Fruit fly (Drosophila melanogaster) whole organism, prepupa: ENCODE measurements around the gene Atet.

Experiments used
- Blimp-1 ChIP-seq: fragments of 200-800 bp; sonication (Bioruptor generic); optimal IDR thresholded peaks from 3 replicates; lab custom pipeline; 2017; ENCODE audit warnings: missing biosample characterization, missing genetic modification characterization, mild to moderate bottlenecking, moderate library complexity, missing genetic modification reagents
- CG11294 ChIP-seq: fragments of 200-800 bp; sonication (Bioruptor generic); IDR thresholded peaks from 2 replicates; pipeline ENCODE4 v1.3.6; 2022; ENCODE audit warnings: missing biosample characterization, missing genetic modification characterization
- CG11762 ChIP-seq: fragments of 200-800 bp; sonication (Bioruptor generic); optimal IDR thresholded peaks from 3 replicates; lab custom pipeline; 2016; ENCODE audit warnings: missing biosample characterization, missing genetic modification characterization; ENCODE audit not compliant: insufficient read depth
- CG11902 ChIP-seq: fragments of 200-800 bp; sonication (Bioruptor generic); optimal IDR thresholded peaks from 3 replicates; lab custom pipeline; 2016; ENCODE audit warnings: missing biosample characterization, missing genetic modification characterization
- CG15336 ChIP-seq: fragments of 200-800 bp; sonication (Bioruptor generic); IDR thresholded peaks from 2 replicates; pipeline ENCODE4 v1.3.6; 2022; ENCODE audit warnings: missing biosample characterization, missing genetic modification characterization
- CG1621 ChIP-seq: fragments of 200-800 bp; sonication (Bioruptor generic); optimal IDR thresholded peaks from 3 replicates; lab custom pipeline; 2018; ENCODE audit warnings: missing biosample characterization, mild to moderate bottlenecking, missing genetic modification characterization
- CG16779 ChIP-seq: fragments of 200-800 bp; sonication (Bioruptor generic); optimal IDR thresholded peaks from 3 replicates; lab custom pipeline; 2017; ENCODE audit warnings: missing biosample characterization, mild to moderate bottlenecking, missing genetic modification characterization
- CG3032 ChIP-seq: fragments of 200-800 bp; optimal IDR thresholded peaks from 2 replicates; lab custom pipeline; 2019; ENCODE audit warnings: missing biosample characterization, mild to moderate bottlenecking, missing genetic modification characterization, moderate library complexity
- CG31627 ChIP-seq: fragments of 200-800 bp; sonication (Bioruptor generic); optimal IDR thresholded peaks from 3 replicates; lab custom pipeline; 2016; ENCODE audit warnings: missing biosample characterization, missing genetic modification characterization
- CG32006 ChIP-seq: fragments of 200-800 bp; sonication (Bioruptor generic); optimal IDR thresholded peaks from 3 replicates; lab custom pipeline; 2017; ENCODE audit warnings: missing biosample characterization, mild to moderate bottlenecking, missing genetic modification characterization
- CG3919 ChIP-seq: fragments of 200-800 bp; sonication (Bioruptor generic); optimal IDR thresholded peaks from 3 replicates; lab custom pipeline; 2016; ENCODE audit warnings: missing biosample characterization, missing genetic modification characterization
- CG4318 ChIP-seq: fragments of 200-800 bp; sonication (Bioruptor generic); optimal IDR thresholded peaks from 3 replicates; lab custom pipeline; 2017; ENCODE audit warnings: missing biosample characterization, mild to moderate bottlenecking, missing genetic modification characterization
- CG6163 ChIP-seq: fragments of 200-800 bp; sonication (Bioruptor generic); IDR thresholded peaks from 3 replicates; pipeline ENCODE4 v1.3.6; 2022; ENCODE audit warnings: missing biosample characterization, missing genetic modification characterization
- CG6276 ChIP-seq: fragments of 200-800 bp; sonication (Bioruptor generic); optimal IDR thresholded peaks from 2 replicates; lab custom pipeline; 2017; ENCODE audit warnings: missing biosample characterization, mild to moderate bottlenecking, missing genetic modification characterization
- CG6808 ChIP-seq: fragments of 200-800 bp; sonication (Bioruptor generic); optimal IDR thresholded peaks from 3 replicates; lab custom pipeline; 2017; ENCODE audit warnings: missing biosample characterization, missing genetic modification characterization, mild to moderate bottlenecking, moderate library complexity, missing genetic modification reagents
- CG8119 ChIP-seq: fragments of 200-800 bp; sonication (Bioruptor generic); IDR thresholded peaks from 3 replicates; pipeline ENCODE4 v1.3.6; 2022; ENCODE audit warnings: missing biosample characterization, missing genetic modification characterization
- CG8319 ChIP-seq: fragments of 200-800 bp; sonication (Bioruptor generic); optimal IDR thresholded peaks from 3 replicates; lab custom pipeline; 2016; ENCODE audit warnings: missing biosample characterization, missing genetic modification characterization
- CG8632 ChIP-seq: fragments of 200-800 bp; sonication (Bioruptor generic); optimal IDR thresholded peaks from 3 replicates; lab custom pipeline; 2016; ENCODE audit warnings: missing biosample characterization, missing genetic modification characterization
- CG9139 ChIP-seq: fragments of 200-800 bp; sonication (Bioruptor generic); optimal IDR thresholded peaks from 3 replicates; lab custom pipeline; 2017; ENCODE audit warnings: missing biosample characterization, mild to moderate bottlenecking, missing genetic modification characterization
- Eip75B ChIP-seq: fragments of 200-800 bp; sonication (Bioruptor generic); optimal IDR thresholded peaks from 3 replicates; lab custom pipeline; 2016; ENCODE audit warnings: missing biosample characterization, missing genetic modification characterization
- Eip78C ChIP-seq: fragments of 200-800 bp; sonication (Bioruptor generic); peaks from one replicate; lab custom pipeline; 2016; ENCODE audit warnings: missing biosample characterization, missing genetic modification characterization
- Eip93F ChIP-seq: fragments of 200-800 bp; sonication (Bioruptor generic); optimal IDR thresholded peaks from 2 replicates; lab custom pipeline; 2016; ENCODE audit warnings: missing biosample characterization, mild to moderate bottlenecking, missing genetic modification characterization
- Ets21C ChIP-seq: fragments of 200-800 bp; sonication (Bioruptor generic); optimal IDR thresholded peaks from 3 replicates; lab custom pipeline; 2016; ENCODE audit warnings: missing biosample characterization, missing genetic modification characterization
- Gug ChIP-seq: fragments of 200-800 bp; sonication (Bioruptor generic); IDR thresholded peaks from 2 replicates; pipeline ENCODE4 v1.3.6; 2022; ENCODE audit warnings: missing biosample characterization, missing genetic modification characterization
- Hr38 ChIP-seq: sonication (Bioruptor generic); optimal IDR thresholded peaks from 2 replicates; lab custom pipeline; 2016; ENCODE audit warnings: missing biosample characterization, missing genetic modification characterization
- Hr39 ChIP-seq: fragments of 200-800 bp; sonication (Bioruptor generic); optimal IDR thresholded peaks from 2 replicates; lab custom pipeline; 2016; ENCODE audit warnings: missing biosample characterization, missing genetic modification characterization
- Hr4 ChIP-seq: fragments of 200-800 bp; sonication (Bioruptor generic); optimal IDR thresholded peaks from 3 replicates; lab custom pipeline; 2016; ENCODE audit warnings: missing biosample characterization, missing genetic modification characterization
- Lpt ChIP-seq: fragments of 200-800 bp; sonication (Bioruptor generic); optimal IDR thresholded peaks from 3 replicates; lab custom pipeline; 2016; ENCODE audit warnings: missing biosample characterization, missing genetic modification characterization
- OdsH ChIP-seq: fragments of 200-800 bp; sonication (Bioruptor generic); optimal IDR thresholded peaks from 3 replicates; lab custom pipeline; 2016; ENCODE audit warnings: missing biosample characterization, missing genetic modification characterization
- Smox ChIP-seq: fragments of 200-800 bp; sonication (Bioruptor generic); optimal IDR thresholded peaks from 3 replicates; lab custom pipeline; 2016; ENCODE audit warnings: missing biosample characterization, missing genetic modification characterization
- Sox102F ChIP-seq: fragments of 200-800 bp; sonication (Bioruptor generic); optimal IDR thresholded peaks from 2 replicates; lab custom pipeline; 2016; ENCODE audit warnings: missing biosample characterization, mild to moderate bottlenecking, missing genetic modification characterization
- Sox14 ChIP-seq: fragments of 200-800 bp; sonication (Bioruptor generic); optimal IDR thresholded peaks from 3 replicates; lab custom pipeline; 2016; ENCODE audit warnings: missing biosample characterization, missing genetic modification characterization
- Sox15 ChIP-seq: fragments of 200-800 bp; sonication (Bioruptor generic); optimal IDR thresholded peaks from 3 replicates; lab custom pipeline; 2016; ENCODE audit warnings: missing biosample characterization, missing genetic modification characterization
- achi ChIP-seq: fragments of 200-800 bp; sonication (Bioruptor generic); optimal IDR thresholded peaks from 3 replicates; lab custom pipeline; 2016; ENCODE audit warnings: missing biosample characterization, missing genetic modification characterization
- acj6 ChIP-seq: fragments of 200-800 bp; sonication (Bioruptor generic); optimal IDR thresholded peaks from 3 replicates; lab custom pipeline; 2016; ENCODE audit warnings: missing biosample characterization, missing genetic modification characterization
- cyc ChIP-seq: fragments of 200-800 bp; sonication (Bioruptor generic); optimal IDR thresholded peaks from 3 replicates; lab custom pipeline; 2016; ENCODE audit warnings: missing biosample characterization, missing genetic modification characterization
- eg ChIP-seq: fragments of 200-800 bp; sonication (Bioruptor generic); IDR thresholded peaks from 3 replicates; pipeline ENCODE4 v1.3.6; 2022; ENCODE audit warnings: missing biosample characterization, missing genetic modification characterization
- fd59A ChIP-seq: fragments of 200-800 bp; sonication (Bioruptor generic); optimal IDR thresholded peaks from 2 replicates; lab custom pipeline; 2017; ENCODE audit warnings: missing biosample characterization, mild to moderate bottlenecking, missing genetic modification characterization, missing genetic modification reagents
- fkh ChIP-seq: fragments of 200-800 bp; sonication (Bioruptor generic); optimal IDR thresholded peaks from 3 replicates; lab custom pipeline; 2017; ENCODE audit warnings: missing biosample characterization, mild to moderate bottlenecking, missing genetic modification characterization, moderate library complexity
- pdm3 ChIP-seq: fragments of 200-800 bp; sonication (Bioruptor generic); optimal IDR thresholded peaks from 3 replicates; lab custom pipeline; 2016; ENCODE audit warnings: missing biosample characterization, missing genetic modification characterization

Gene Atet

DNA sequence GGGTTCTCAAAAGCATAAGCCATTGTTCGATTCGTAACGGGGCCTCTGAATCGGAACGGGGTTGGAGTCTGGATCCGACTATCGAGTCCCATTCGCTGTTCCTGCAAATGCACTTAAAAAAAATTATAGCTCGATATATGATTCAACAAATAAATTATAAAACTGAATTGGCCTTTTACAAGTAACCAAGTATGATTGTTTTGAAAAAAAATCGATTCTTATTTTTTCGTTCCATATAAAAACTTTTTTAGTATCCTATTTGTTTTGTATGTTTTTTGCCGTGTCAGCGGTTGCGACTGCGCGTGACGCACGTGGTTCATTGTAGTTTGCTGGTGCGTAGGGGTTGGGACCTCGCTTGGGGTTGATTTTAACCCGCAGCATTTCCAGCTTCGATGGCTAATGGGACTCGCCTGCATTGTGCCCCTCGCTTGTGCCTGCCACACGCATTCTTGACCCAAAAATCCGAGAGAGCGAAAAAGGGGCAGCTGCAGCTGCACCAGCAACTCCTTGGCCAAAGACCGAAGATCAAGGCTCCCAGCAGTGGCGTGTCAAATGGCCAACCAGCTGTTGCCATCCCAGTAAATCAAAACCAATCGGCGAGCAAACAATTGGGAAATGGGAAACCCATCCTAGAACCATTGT is 17.1 kb downstream of the Atet start (continued):
- TF ChIP-seq Blimp-1 (GFP tag; lab: Kevin White, UChicago), result no peak
- no peak for TF ChIP-seq Sox15 (GFP tag; lab: Kevin White, UChicago)
- TF ChIP-seq Sox102F (GFP tag; lab: Kevin White, UChicago), result peak; percentile 34
- peak; percentile 37 for TF ChIP-seq achi
- no peak for TF ChIP-seq Lpt (GFP tag; lab: Kevin White, UChicago)
- TF ChIP-seq fd59A (GFP tag; lab: Kevin White, UChicago), result peak; percentile 17
- TF ChIP-seq CG1621, result no peak
- peak; percentile 86 for TF ChIP-seq Eip78C
- TF ChIP-seq CG32006 (GFP tag; lab: Kevin White, UChicago), result peak; percentile 15
- no peak for TF ChIP-seq CG4318 (GFP tag; lab: Kevin White, UChicago)
- TF ChIP-seq CG31627 (GFP tag; lab: Kevin White, UChicago), result peak; percentile 26
- peak; percentile 29 for TF ChIP-seq CG3919 (GFP tag; lab: Kevin White, UChicago)
- TF ChIP-seq CG6808 (GFP tag; lab: Kevin White, UChicago), result peak; percentile 27
- peak; percentile 25 for TF ChIP-seq Hr4 (GFP tag; lab: Kevin White, UChicago)
- TF ChIP-seq CG3032, result peak; percentile 51
- no peak for TF ChIP-seq CG8319
- peak; percentile 1 for TF ChIP-seq cyc
- TF ChIP-seq eg, result no peak
- no peak for TF ChIP-seq CG6276 (GFP tag; lab: Kevin White, UChicago)
- TF ChIP-seq CG9139 (GFP tag; lab: Kevin White, UChicago), result no peak

DNA sequence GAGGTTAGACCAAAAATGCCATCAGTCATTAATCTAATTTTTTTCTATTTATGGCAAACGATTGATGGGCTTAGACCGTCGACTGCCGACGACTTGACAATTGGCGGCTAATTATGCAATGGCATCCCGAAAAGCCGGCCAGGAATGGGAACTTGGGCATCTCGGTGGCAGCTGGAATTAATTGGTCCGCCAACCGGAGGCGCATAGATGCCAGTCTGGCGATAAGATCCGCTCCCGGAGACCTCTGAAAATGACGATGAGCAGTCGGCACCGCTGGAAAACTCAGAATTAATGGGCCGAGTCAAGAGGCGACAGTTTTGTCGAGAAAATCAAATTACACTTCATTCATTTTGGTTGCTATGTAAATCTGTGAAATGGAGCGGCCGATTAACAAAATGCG is 19.0 kb downstream of the Atet start, which contains the start of gene CG15429:
CG15429 (plus strand) TSS at position 301 of the 400 bp plus-strand sequence.
- TF ChIP-seq CG32006 (GFP tag; lab: Kevin White, UChicago) (no peak), eg (no peak), Eip75B (no peak), CG8632 (GFP tag; lab: Kevin White, UChicago) (no peak), CG11762 (GFP tag; lab: Kevin White, UChicago) (no peak), OdsH (GFP tag; lab: Kevin White, UChicago) (no peak), CG6163 (no peak), CG6276 (GFP tag; lab: Kevin White, UChicago) (no peak), Hr39 (GFP tag; lab: Kevin White, UChicago) (no peak), Hr4 (GFP tag; lab: Kevin White, UChicago) (no peak)

DNA sequence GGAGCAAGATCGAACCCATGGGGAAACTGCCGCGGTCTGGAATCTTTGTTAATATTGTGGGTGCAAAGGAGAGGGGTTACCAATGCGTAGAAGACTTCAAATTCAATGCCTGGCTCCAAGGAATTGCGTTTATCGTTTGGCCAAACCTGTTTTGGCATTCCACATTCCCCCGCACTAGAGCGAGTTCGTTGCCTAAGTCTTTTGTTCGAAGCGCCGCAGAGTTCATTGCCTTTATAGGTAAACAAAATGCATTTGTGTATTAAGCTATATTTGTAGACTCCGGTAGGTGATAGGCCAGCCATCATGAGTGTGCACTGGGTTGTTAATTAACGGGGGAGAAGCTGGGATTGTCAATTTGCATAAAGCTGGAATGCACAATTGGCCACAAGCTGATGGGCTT is 21.4 kb downstream of the Atet start:
- no peak for TF ChIP-seq CG11902 (GFP tag; lab: Kevin White, UChicago)
- TF ChIP-seq Eip93F (GFP tag; lab: Kevin White, UChicago), result no peak
- no peak for TF ChIP-seq CG11762 (GFP tag; lab: Kevin White, UChicago)
- no peak for TF ChIP-seq Smox (GFP tag; lab: Kevin White, UChicago)

DNA sequence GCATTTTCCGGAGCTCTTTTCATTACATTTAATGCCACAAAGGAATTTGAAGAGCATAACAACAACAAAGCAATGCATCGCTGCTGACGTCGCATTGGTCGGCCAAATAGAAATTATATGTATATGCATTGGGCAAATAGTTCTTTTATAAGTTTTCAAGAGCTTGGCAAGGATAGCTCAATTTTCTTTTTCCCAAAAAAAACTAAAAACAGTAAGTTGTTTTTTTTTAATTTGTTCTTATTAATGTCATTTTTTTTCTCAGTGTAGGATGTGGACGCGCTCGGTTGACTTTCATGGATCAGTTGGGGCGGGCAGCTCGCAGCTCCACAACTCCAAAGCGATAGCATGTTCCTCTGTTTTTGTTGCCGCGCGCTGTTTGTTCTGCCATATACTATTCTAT is 25.4 kb downstream of the Atet start:
- TF ChIP-seq Lpt (GFP tag; lab: Kevin White, UChicago), result peak; percentile 18
- no peak for TF ChIP-seq Ets21C
- no peak for TF ChIP-seq Hr38 (GFP tag; lab: Kevin White, UChicago)
- TF ChIP-seq acj6 (GFP tag; lab: Kevin White, UChicago), result peak; percentile 2
- TF ChIP-seq Gug, result peak; percentile 64
- TF ChIP-seq CG8119 (GFP tag; lab: Robert Waterston, UW), result peak; percentile 76
- peak; percentile 22 for TF ChIP-seq Sox14 (GFP tag; lab: Kevin White, UChicago)
- TF ChIP-seq Hr4 (GFP tag; lab: Kevin White, UChicago), result peak; percentile 32
- no peak for TF ChIP-seq Sox15 (GFP tag; lab: Kevin White, UChicago)
- TF ChIP-seq CG6808 (GFP tag; lab: Kevin White, UChicago), result no peak
- peak; percentile 24 for TF ChIP-seq CG16779 (tag; lab: Kevin White, UChicago)
- TF ChIP-seq pdm3, result peak; percentile 13
- no peak for TF ChIP-seq fkh (GFP tag; lab: Kevin White, UChicago)
- peak; percentile 77 for TF ChIP-seq Eip78C
- TF ChIP-seq CG4318 (GFP tag; lab: Kevin White, UChicago), result no peak
- TF ChIP-seq CG6276 (GFP tag; lab: Kevin White, UChicago), result peak; percentile 51
- TF ChIP-seq CG1621, result no peak
- TF ChIP-seq CG15336 (GFP tag; lab: Robert Waterston, UW), result peak; percentile 78
- TF ChIP-seq CG32006 (GFP tag; lab: Kevin White, UChicago), result peak; percentile 58
- TF ChIP-seq achi, result peak; percentile 29
- no peak for TF ChIP-seq CG11294 (GFP tag; lab: Robert Waterston, UW)
- TF ChIP-seq cyc, result no peak
- peak; percentile 18 for TF ChIP-seq CG3919 (GFP tag; lab: Kevin White, UChicago)
- peak; percentile 65; the same call in 2 of the 3 replicates for TF ChIP-seq CG6163
- TF ChIP-seq eg, result peak; percentile 74
- TF ChIP-seq Sox102F (GFP tag; lab: Kevin White, UChicago), result no peak
- peak; percentile 29 for TF ChIP-seq Eip75B
